Fruit fly (Drosophila melanogaster) whole organism, embryonic: ENCODE data around the gene CG6277.
A peak's percentile ranks its signal among the peaks of the same experiment; 100 is the strongest.

Experiments
- Atf-2 ChIP-seq: fragments of 200-800 bp; sonication (Bioruptor generic); optimal IDR thresholded peaks from 2 replicates; lab custom pipeline; 2016; ENCODE audit warnings: missing biosample characterization, missing genetic modification characterization
- CG10267 ChIP-seq: fragments of 200-800 bp; sonication (Bioruptor generic); optimal IDR thresholded peaks from 2 replicates; lab custom pipeline; 2018; ENCODE audit warnings: missing biosample characterization, mild to moderate bottlenecking, missing genetic modification characterization, moderate library complexity
- CG10431 ChIP-seq: fragments of 200-800 bp; sonication (Bioruptor generic); optimal IDR thresholded peaks from 3 replicates; lab custom pipeline; 2018; ENCODE audit warnings: missing biosample characterization, mild to moderate bottlenecking, missing genetic modification characterization
- CG12155 ChIP-seq: fragments of 200-800 bp; sonication (Bioruptor generic); optimal IDR thresholded peaks from 3 replicates; lab custom pipeline; 2016; ENCODE audit warnings: missing biosample characterization, missing genetic modification characterization
- CG13624 ChIP-seq: fragments of 200-800 bp; sonication (Bioruptor generic); optimal IDR thresholded peaks from 2 replicates; lab custom pipeline; 2016; ENCODE audit warnings: missing biosample characterization, missing genetic modification characterization
- CG14441 ChIP-seq: fragments of 200-800 bp; sonication (Bioruptor generic); IDR thresholded peaks from 2 replicates; pipeline ENCODE4 v1.3.6; 2022; ENCODE audit warnings: missing biosample characterization, missing genetic modification characterization
- CG17612 ChIP-seq: fragments of 200-800 bp; sonication (Bioruptor generic); IDR thresholded peaks from 2 replicates; pipeline ENCODE4 v1.3.6; 2022; ENCODE audit warnings: missing biosample characterization, missing genetic modification characterization
- CG2129 ChIP-seq: fragments of 200-800 bp; sonication (Bioruptor generic); IDR thresholded peaks from 2 replicates; pipeline ENCODE4 v1.3.6; 2022; ENCODE audit warnings: missing biosample characterization, missing genetic modification characterization; ENCODE audit not compliant: partially characterized antibody
- CG31365 ChIP-seq: fragments of 200-800 bp; sonication (Bioruptor generic); optimal IDR thresholded peaks from 2 replicates; lab custom pipeline; 2018; ENCODE audit warnings: missing biosample characterization, mild to moderate bottlenecking, missing genetic modification characterization
- CG31441 ChIP-seq: fragments of 200-800 bp; sonication (Bioruptor generic); IDR thresholded peaks from 2 replicates; pipeline ENCODE4 v1.3.6; 2022; ENCODE audit warnings: missing biosample characterization, missing genetic modification characterization
- CG4282 ChIP-seq: fragments of 200-800 bp; sonication (Bioruptor generic); optimal IDR thresholded peaks from 2 replicates; lab custom pipeline; 2016; ENCODE audit warnings: missing biosample characterization, missing genetic modification characterization
- CG4707 ChIP-seq: fragments of 200-800 bp; sonication (Bioruptor generic); optimal IDR thresholded peaks from 2 replicates; lab custom pipeline; 2018; ENCODE audit warnings: missing biosample characterization, mild to moderate bottlenecking, missing genetic modification characterization, moderate library complexity
- CG4730 ChIP-seq: fragments of 200-800 bp; sonication (Bioruptor generic); IDR thresholded peaks from 2 replicates; pipeline ENCODE4 v1.3.6; 2022; ENCODE audit warnings: missing biosample characterization, missing genetic modification characterization
- CG9609 ChIP-seq: fragments of 200-800 bp; sonication (Bioruptor generic); optimal IDR thresholded peaks from 3 replicates; lab custom pipeline; 2016; ENCODE audit warnings: missing biosample characterization, missing genetic modification characterization
- CG9876 ChIP-seq: fragments of 200-800 bp; sonication (Bioruptor generic); optimal IDR thresholded peaks from 2 replicates; lab custom pipeline; 2016; ENCODE audit warnings: missing biosample characterization, missing genetic modification characterization
- CG9932 ChIP-seq: fragments of 200-800 bp; sonication (Bioruptor generic); IDR thresholded peaks from 2 replicates; pipeline ENCODE4 v1.3.6; 2022; ENCODE audit warnings: missing biosample characterization, missing genetic modification characterization
- CHES-1-like ChIP-seq: fragments of 200-800 bp; sonication (Bioruptor generic); optimal IDR thresholded peaks from 2 replicates; lab custom pipeline; 2016; ENCODE audit warnings: missing biosample characterization, missing genetic modification characterization
- CkIIα-i1 ChIP-seq: fragments of 200-800 bp; sonication (Bioruptor generic); IDR thresholded peaks from 2 replicates; pipeline ENCODE4 v1.3.6; 2022; ENCODE audit warnings: missing biosample characterization, missing genetic modification characterization
- ERR ChIP-seq: fragments of 200-800 bp; sonication (Bioruptor generic); optimal IDR thresholded peaks from 2 replicates; lab custom pipeline; 2016; ENCODE audit warnings: missing biosample characterization, missing genetic modification characterization
- H2.0 ChIP-seq: fragments of 200-800 bp; sonication (Bioruptor generic); IDR thresholded peaks from 2 replicates; pipeline ENCODE4 v1.3.6; 2022; ENCODE audit warnings: missing biosample characterization, missing genetic modification characterization
- HmgD ChIP-seq: fragments of 200-800 bp; sonication (Bioruptor generic); optimal IDR thresholded peaks from 3 replicates; lab custom pipeline; 2016; ENCODE audit warnings: missing biosample characterization, missing genetic modification characterization
- Mad ChIP-seq: fragments of 200-800 bp; sonication (Bioruptor generic); optimal IDR thresholded peaks from 2 replicates; lab custom pipeline; 2016; ENCODE audit warnings: missing biosample characterization, missing genetic modification characterization
- Med ChIP-seq: fragments of 200-800 bp; sonication (Bioruptor generic); peaks from one replicate; lab custom pipeline; 2016; ENCODE audit warnings: missing biosample characterization, missing genetic modification characterization, mild to moderate bottlenecking, inconsistent platforms, moderate library complexity
- Neu2 ChIP-seq: fragments of 200-800 bp; sonication (Bioruptor generic); optimal IDR thresholded peaks from 3 replicates; lab custom pipeline; 2016; ENCODE audit warnings: missing biosample characterization, missing genetic modification characterization, borderline replicate concordance
- Six4 ChIP-seq: fragments of 200-800 bp; sonication (Bioruptor generic); optimal IDR thresholded peaks from 2 replicates; lab custom pipeline; 2016; ENCODE audit warnings: missing biosample characterization, missing genetic modification characterization
- Stat92E ChIP-seq, 3 experiments: fragments of >200 bp in 2 of 3; fragments of 200-800 bp in 1 of 3; sonication (Bioruptor generic) in 1 of 3; optimal IDR thresholded peaks; 2 replicates each; lab custom pipeline; 2017 to 2019; ENCODE audit warnings: missing biosample characterization in 3 of 3, missing genetic modification characterization in 3 of 3, mild to moderate bottlenecking in 1 of 3, moderate library complexity in 1 of 3
- Xrp1 ChIP-seq: fragments of 200-800 bp; sonication (Bioruptor generic); IDR thresholded peaks from 2 replicates; pipeline ENCODE4 v1.3.6; 2022; ENCODE audit warnings: missing biosample characterization, missing genetic modification characterization
- ab ChIP-seq: fragments of 200-800 bp; sonication (Bioruptor generic); optimal IDR thresholded peaks from 2 replicates; lab custom pipeline; 2016; ENCODE audit warnings: missing biosample characterization, missing genetic modification characterization
- ase ChIP-seq: fragments of 200-800 bp; sonication (Bioruptor generic); IDR thresholded peaks from 3 replicates; pipeline ENCODE4 v1.3.6; 2022; ENCODE audit warnings: missing biosample characterization, missing genetic modification characterization
- bcd ChIP-seq: fragments of 200-800 bp; sonication (Bioruptor generic); optimal IDR thresholded peaks from 2 replicates; lab custom pipeline; 2017; ENCODE audit warnings: missing biosample characterization, mild to moderate bottlenecking, missing genetic modification characterization
- bowl ChIP-seq: fragments of 200-800 bp; sonication (Bioruptor generic); IDR thresholded peaks from 2 replicates; pipeline ENCODE4 v1.3.6; 2022; ENCODE audit warnings: missing biosample characterization, missing genetic modification characterization
- crc ChIP-seq: fragments of 200-800 bp; sonication (Bioruptor generic); optimal IDR thresholded peaks from 2 replicates; lab custom pipeline; 2016; ENCODE audit warnings: missing biosample characterization, missing genetic modification characterization
- croc ChIP-seq: fragments of 200-800 bp; sonication (Bioruptor generic); conservative IDR thresholded peaks from 3 replicates; pipeline ENCODE4 v1.3.6; 2022; ENCODE audit warnings: missing biosample characterization, missing genetic modification characterization
- danr ChIP-seq: fragments of 200-800 bp; sonication (Bioruptor generic); IDR thresholded peaks from 2 replicates; pipeline ENCODE4 v1.3.6; 2022; ENCODE audit warnings: missing biosample characterization, missing genetic modification characterization
- emc ChIP-seq: fragments of 200-800 bp; sonication (Bioruptor generic); optimal IDR thresholded peaks from 2 replicates; lab custom pipeline; 2016; ENCODE audit warnings: missing biosample characterization, missing genetic modification characterization
- en ChIP-seq: fragments of 200-800 bp; sonication (Bioruptor generic); optimal IDR thresholded peaks from 2 replicates; lab custom pipeline; 2016; ENCODE audit warnings: missing biosample characterization, missing genetic modification characterization
- grau ChIP-seq: fragments of 200-800 bp; optimal IDR thresholded peaks from 3 replicates; lab custom pipeline; 2019; ENCODE audit warnings: missing biosample characterization, mild to moderate bottlenecking, missing genetic modification characterization, moderate library complexity
- gro ChIP-seq: fragments of 200-800 bp; sonication (Bioruptor generic); optimal IDR thresholded peaks from 2 replicates; lab custom pipeline; 2016; ENCODE audit warnings: missing biosample characterization, missing genetic modification characterization
- gsb-n ChIP-seq: fragments of 200-800 bp; sonication (Bioruptor generic); optimal IDR thresholded peaks from 3 replicates; lab custom pipeline; 2018; ENCODE audit warnings: missing biosample characterization, mild to moderate bottlenecking, missing genetic modification characterization
- hkb ChIP-seq, 2 experiments: fragments of 200-800 bp in 1 of 2; fragments of >200 bp in 1 of 2; sonication (Bioruptor generic) in 1 of 2; IDR thresholded peaks in 1 of 2; optimal IDR thresholded peaks in 1 of 2; 2 replicates each; pipeline versions ENCODE4 v1.3.6 to Lab custom; 2017 to 2022; ENCODE audit warnings: missing biosample characterization in 1 of 2, missing genetic modification characterization in 1 of 2
- jing ChIP-seq: fragments of 200-800 bp; sonication (Bioruptor generic); optimal IDR thresholded peaks from 2 replicates; lab custom pipeline; 2018; ENCODE audit warnings: missing biosample characterization, mild to moderate bottlenecking, missing genetic modification characterization
- nmo ChIP-seq: fragments of 200-800 bp; sonication (Bioruptor generic); optimal IDR thresholded peaks from 2 replicates; lab custom pipeline; 2018; ENCODE audit warnings: missing biosample characterization, mild to moderate bottlenecking, missing genetic modification characterization, moderate library complexity
- otp ChIP-seq: fragments of 200-800 bp; sonication (Bioruptor generic); IDR thresholded peaks from 3 replicates; pipeline ENCODE4, ENCODE4 v1.3.6; 2022; ENCODE audit warnings: missing biosample characterization, missing genetic modification characterization
- pho ChIP-seq: fragments of 200-800 bp; sonication (Bioruptor generic); optimal IDR thresholded peaks from 2 replicates; lab custom pipeline; 2016; ENCODE audit warnings: missing biosample characterization, missing genetic modification characterization
- sisA ChIP-seq: fragments of 200-800 bp; sonication (Bioruptor generic); IDR thresholded peaks from 2 replicates; pipeline ENCODE4 v1.3.6; 2022; ENCODE audit warnings: missing biosample characterization, missing genetic modification characterization
- sqz ChIP-seq: fragments of 200-800 bp; sonication (Bioruptor generic); optimal IDR thresholded peaks from 3 replicates; lab custom pipeline; 2018; ENCODE audit warnings: missing biosample characterization, mild to moderate bottlenecking, missing genetic modification characterization
- tll ChIP-seq, 2 experiments: fragments of 200-800 bp in 1 of 2; fragments of >200 bp in 1 of 2; sonication (Bioruptor generic) in 1 of 2; optimal IDR thresholded peaks; 2 replicates each; lab custom pipeline; 2017 to 2019; ENCODE audit warnings: missing biosample characterization in 2 of 2, missing genetic modification characterization in 2 of 2, mild to moderate bottlenecking in 1 of 2, moderate library complexity in 1 of 2
- unc-4 ChIP-seq: fragments of 200-800 bp; sonication (Bioruptor generic); IDR thresholded peaks from 2 replicates; pipeline ENCODE4 v1.3.6; 2022; ENCODE audit warnings: missing biosample characterization, missing genetic modification characterization; ENCODE audit not compliant: partially characterized antibody
- vfl ChIP-seq: fragments of 200-800 bp; sonication (Bioruptor generic); optimal IDR thresholded peaks from 2 replicates; lab custom pipeline; 2016; ENCODE audit warnings: missing biosample characterization, missing genetic modification characterization

Gene CG6277

DNA sequence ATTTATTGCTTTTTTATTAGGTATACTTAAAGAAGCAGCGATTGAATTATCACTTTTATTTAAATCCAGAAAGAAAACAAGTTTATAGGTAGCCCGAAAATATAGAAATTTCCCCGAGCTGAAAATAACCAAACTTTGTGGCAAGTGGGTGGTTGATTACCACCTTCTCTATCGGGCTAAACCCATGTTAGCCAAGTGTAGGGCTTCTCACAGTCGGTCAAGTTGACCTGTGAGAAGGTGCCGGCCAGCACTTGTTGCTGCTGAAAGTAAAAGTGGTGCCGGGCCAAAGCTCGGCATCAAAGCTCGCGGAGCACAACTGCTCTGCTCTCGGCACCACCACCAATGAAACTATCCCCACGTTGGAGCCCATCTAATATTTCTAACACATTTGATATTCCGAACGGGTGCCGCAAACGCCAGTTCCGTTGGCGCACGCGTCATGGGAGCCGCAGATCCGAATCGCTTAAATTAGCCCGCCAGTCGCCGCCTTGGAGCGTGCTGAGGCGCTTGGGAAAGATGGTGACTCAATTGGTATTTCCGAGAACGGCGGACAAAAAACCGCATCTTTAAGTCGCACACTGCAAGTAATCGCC lies 48.0 kb upstream of the CG6277 start (continued):
- 0 out of 3 replicates have a peak, but pooled peaks have one; percentile 31 for TF ChIP-seq ase (GFP tag; lab: Robert Waterston, UW)
- peak; percentile 31; the same call in 1 of the 2 replicates for TF ChIP-seq CG14441 (GFP tag; lab: Robert Waterston, UW)
- TF ChIP-seq tll (GFP tag; optimal IDR thresholded peaks at IDR 0.05; lab: Kevin White, UChicago): no peak
- TF ChIP-seq Med (GFP tag; lab: Kevin White, UChicago): peak; percentile 86
- TF ChIP-seq CG31441: no peak
- no peak for TF ChIP-seq ab
- TF ChIP-seq CG10431 (GFP tag; lab: Kevin White, UChicago): no peak
- no peak for TF ChIP-seq crc (GFP tag; lab: Kevin White, UChicago)
- no peak for TF ChIP-seq Neu2 (GFP tag; lab: Kevin White, UChicago)
- no peak for TF ChIP-seq Xrp1
- TF ChIP-seq CG9609: no peak
- no peak for TF ChIP-seq pho (GFP tag; lab: Kevin White, UChicago)
- TF ChIP-seq unc-4 (GFP tag; lab: Robert Waterston, UW): no peak
- TF ChIP-seq Mad (GFP tag; lab: Kevin White, UChicago): no peak
- TF ChIP-seq gsb-n (tag; lab: Kevin White, UChicago): no peak
- TF ChIP-seq CHES-1-like (GFP tag; lab: Kevin White, UChicago): no peak
- no peak for TF ChIP-seq otp (GFP tag; lab: Robert Waterston, UW)
- TF ChIP-seq bowl (GFP tag; lab: Robert Waterston, UW): 0 out of 2 replicates have a peak, but pooled peaks have one; percentile 6
- TF ChIP-seq CG4707 (GFP tag; lab: Kevin White, UChicago): no peak
- no peak for TF ChIP-seq CG13624
- TF ChIP-seq Atf-2: no peak
- no peak for TF ChIP-seq jing
- TF ChIP-seq H2.0 (GFP tag; lab: Robert Waterston, UW): peak; percentile 12; the same call in 1 of the 2 replicates
- no peak for TF ChIP-seq CG12155 (GFP tag; lab: Kevin White, UChicago)

DNA sequence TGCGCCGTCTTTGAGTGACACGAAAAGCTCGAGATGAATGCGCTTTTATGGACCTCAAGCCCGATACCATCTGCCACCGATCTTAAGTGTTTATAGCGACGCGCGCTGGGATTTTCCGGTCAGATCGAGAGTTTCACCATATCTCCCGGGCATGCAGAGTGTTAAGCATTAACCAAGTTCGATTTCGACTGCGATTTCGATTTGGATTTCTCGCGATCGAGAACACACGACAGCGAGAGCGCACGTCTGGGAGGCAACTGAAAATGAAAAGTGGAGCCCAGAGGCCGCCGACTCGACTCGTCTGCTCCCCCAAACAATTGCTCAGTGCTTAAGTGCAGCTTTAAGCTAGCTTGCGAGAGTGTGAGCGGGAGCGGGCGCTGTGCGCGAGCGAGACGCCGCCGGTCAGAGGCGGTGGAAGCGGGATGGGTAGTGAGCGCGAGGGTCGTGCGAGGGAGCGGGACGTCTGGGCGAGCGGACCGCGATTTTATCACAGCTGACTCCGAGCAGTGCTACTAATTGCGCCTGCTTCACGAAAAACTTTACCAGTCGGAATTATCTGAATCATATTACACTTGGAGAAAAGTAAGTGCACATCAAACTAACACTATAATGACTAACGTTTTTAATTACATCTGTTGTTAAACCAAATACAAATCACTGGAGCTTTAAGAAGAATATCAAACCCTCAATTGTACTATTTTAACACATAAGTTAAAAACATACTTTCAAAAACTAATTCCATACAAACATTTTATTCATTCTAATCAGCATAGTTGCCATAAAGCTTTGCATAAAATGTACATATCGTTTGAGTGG lies 47.0 kb upstream of the CG6277 start, which contains the start of gene spz:
Gene spz (minus strand): TSS at position 261 of the 816 bp plus-strand sequence.
- TF ChIP-seq CG10267 (tag; lab: Kevin White, UChicago) (no peak), Stat92E (GFP tag; optimal IDR thresholded peaks at IDR 0.05; lab: Kevin White, UChicago) (no peak), nmo (GFP tag; lab: Kevin White, UChicago) (peak; percentile 7), CG9932 (GFP tag; lab: Robert Waterston, UW) (0 out of 2 replicates have a peak, but pooled peaks have one; percentile 35), Six4 (GFP tag; lab: Kevin White, UChicago) (peak; percentile 18), CkIIα-i1 (GFP tag; lab: Robert Waterston, UW) (no peak), grau (tag; lab: Kevin White, UChicago) (peak; percentile 18), hkb (optimal IDR thresholded peaks at IDR 0.05; lab: Kevin White, UChicago) (no peak), hkb (GFP tag; IDR thresholded peaks at IDR 0.05; lab: Robert Waterston, UW) (0 out of 2 replicates have a peak, but pooled peaks have one; percentile 18), vfl (GFP tag; lab: Kevin White, UChicago) (no peak), sqz (GFP tag; lab: Kevin White, UChicago) (no peak), danr (GFP tag; lab: Robert Waterston, UW) (no peak), gro (GFP tag; lab: Kevin White, UChicago) (no peak), bcd (peak; percentile 8), sisA (GFP tag; lab: Robert Waterston, UW) (no peak), emc (GFP tag; lab: Kevin White, UChicago) (no peak), croc (no peak), CG2129 (GFP tag; lab: Robert Waterston, UW) (no peak), CG4730 (no peak), en (GFP tag; lab: Kevin White, UChicago) (no peak), CG17612 (no peak), ERR (no peak), CG4282 (GFP tag; lab: Kevin White, UChicago) (no peak), HmgD (GFP tag; lab: Kevin White, UChicago) (no peak), CG31365 (tag; lab: Kevin White, UChicago) (no peak), CG9876 (GFP tag; lab: Kevin White, UChicago) (no peak)
